Fruit fly (Drosophila melanogaster) whole organism, embryonic: ENCODE data around the gene CG43085.

ENCODE experiments used
- Adf1 ChIP-seq: fragments of 200-800 bp; sonication (Bioruptor generic); IDR thresholded peaks from 2 replicates; pipeline ENCODE4 v1.3.6; 2022; ENCODE audit warnings: missing biosample characterization, missing genetic modification characterization
- CG10959 ChIP-seq: fragments of 200-800 bp; sonication (Bioruptor generic); IDR thresholded peaks from 2 replicates; pipeline ENCODE4 v1.3.6; 2022; ENCODE audit warnings: missing biosample characterization, missing genetic modification characterization
- CG11695 ChIP-seq: fragments of 200-800 bp; sonication (Bioruptor generic); IDR thresholded peaks from 3 replicates; pipeline ENCODE4 v1.3.6; 2022; ENCODE audit warnings: missing biosample characterization, missing genetic modification characterization
- CG11723 ChIP-seq: fragments of 200-800 bp; sonication (Bioruptor generic); optimal IDR thresholded peaks from 2 replicates; lab custom pipeline; 2017; ENCODE audit warnings: missing biosample characterization, mild to moderate bottlenecking, missing genetic modification characterization
- CG12659 ChIP-seq: fragments of 200-800 bp; sonication (Bioruptor generic); optimal IDR thresholded peaks from 3 replicates; lab custom pipeline; 2017; ENCODE audit warnings: mild to moderate bottlenecking, missing biosample characterization, missing genetic modification reagents, missing genetic modification characterization
- CG13123 ChIP-seq: fragments of 200-800 bp; sonication (Bioruptor generic); optimal IDR thresholded peaks from 2 replicates; lab custom pipeline; 2016; ENCODE audit warnings: missing biosample characterization, missing genetic modification characterization
- CG13287 ChIP-seq: fragments of 200-800 bp; sonication (Bioruptor generic); IDR thresholded peaks from 2 replicates; pipeline ENCODE4 v1.3.6; 2022; ENCODE audit warnings: missing biosample characterization, missing genetic modification characterization; ENCODE audit not compliant: partially characterized antibody
- CG16779 ChIP-seq: fragments of 200-800 bp; sonication (Bioruptor generic); IDR thresholded peaks from 2 replicates; pipeline ENCODE4 v1.3.6; 2022; ENCODE audit warnings: missing biosample characterization, missing genetic modification characterization
- CG17829 ChIP-seq: fragments of 200-800 bp; optimal IDR thresholded peaks from 2 replicates; lab custom pipeline; 2019; ENCODE audit warnings: missing biosample characterization, mild to moderate bottlenecking, missing genetic modification characterization, moderate library complexity
- CG18619 ChIP-seq: fragments of 200-800 bp; sonication (Bioruptor generic); optimal IDR thresholded peaks from 3 replicates; lab custom pipeline; 2017; ENCODE audit warnings: missing biosample characterization, mild to moderate bottlenecking, missing genetic modification characterization
- CG2120 ChIP-seq: fragments of 200-800 bp; sonication (Bioruptor generic); optimal IDR thresholded peaks from 3 replicates; lab custom pipeline; 2016; ENCODE audit warnings: missing biosample characterization, missing genetic modification characterization
- CG31441 ChIP-seq: fragments of 200-800 bp; sonication (Bioruptor generic); IDR thresholded peaks from 2 replicates; pipeline ENCODE4 v1.3.6; 2022; ENCODE audit warnings: missing biosample characterization, missing genetic modification characterization
- CG32772 ChIP-seq: fragments of 200-800 bp; sonication (Bioruptor generic); IDR thresholded peaks from 2 replicates; pipeline ENCODE4 v1.3.6; 2022; ENCODE audit warnings: missing biosample characterization, missing genetic modification characterization
- CG33557 ChIP-seq: fragments of 200-800 bp; sonication (Bioruptor generic); optimal IDR thresholded peaks from 2 replicates; lab custom pipeline; 2019; ENCODE audit warnings: missing biosample characterization, mild to moderate bottlenecking, missing genetic modification characterization, moderate library complexity
- CG3838 ChIP-seq: fragments of 200-800 bp; sonication (Bioruptor generic); optimal IDR thresholded peaks from 3 replicates; lab custom pipeline; 2016; ENCODE audit warnings: missing biosample characterization, missing genetic modification characterization
- CG5953 ChIP-seq: fragments of 200-800 bp; sonication (Bioruptor generic); IDR thresholded peaks from 2 replicates; pipeline ENCODE4 v1.3.6; 2022; ENCODE audit warnings: missing biosample characterization, missing genetic modification characterization
- CG6654 ChIP-seq: fragments of 200-800 bp; sonication (Bioruptor generic); optimal IDR thresholded peaks from 2 replicates; lab custom pipeline; 2017; ENCODE audit warnings: missing biosample characterization, mild to moderate bottlenecking, missing genetic modification characterization
- CG7372 ChIP-seq: fragments of 200-800 bp; sonication (Bioruptor generic); IDR thresholded peaks from 2 replicates; pipeline ENCODE4 v1.3.6; 2022; ENCODE audit warnings: missing biosample characterization, missing genetic modification characterization
- CG7745 ChIP-seq: fragments of 200-800 bp; sonication (Bioruptor generic); optimal IDR thresholded peaks from 2 replicates; lab custom pipeline; 2018; ENCODE audit warnings: missing biosample characterization, mild to moderate bottlenecking, missing genetic modification characterization, moderate library complexity
- CG9727 ChIP-seq: fragments of 200-800 bp; sonication (Bioruptor generic); optimal IDR thresholded peaks from 3 replicates; lab custom pipeline; 2017; ENCODE audit warnings: missing biosample characterization, mild to moderate bottlenecking, missing genetic modification characterization
- CG9817 ChIP-seq: fragments of 200-800 bp; sonication (Bioruptor generic); optimal IDR thresholded peaks from 2 replicates; lab custom pipeline; 2018; ENCODE audit warnings: missing biosample characterization, mild to moderate bottlenecking, missing genetic modification characterization, moderate library complexity
- CG9932 ChIP-seq: fragments of 200-800 bp; sonication (Bioruptor generic); IDR thresholded peaks from 2 replicates; pipeline ENCODE4 v1.3.6; 2022; ENCODE audit warnings: missing biosample characterization, missing genetic modification characterization
- Hr3 ChIP-seq: fragments of 200-800 bp; sonication (Bioruptor generic); optimal IDR thresholded peaks from 3 replicates; lab custom pipeline; 2016; ENCODE audit warnings: missing biosample characterization, missing genetic modification characterization
- Meics ChIP-seq: fragments of 200-800 bp; sonication (Bioruptor generic); optimal IDR thresholded peaks from 2 replicates; lab custom pipeline; 2017; ENCODE audit warnings: missing biosample characterization, mild to moderate bottlenecking, missing genetic modification characterization
- NC2α ChIP-seq: fragments of 200-800 bp; sonication (Bioruptor generic); optimal IDR thresholded peaks from 2 replicates; lab custom pipeline; 2016; ENCODE audit warnings: missing biosample characterization, missing genetic modification characterization
- NK7.1 ChIP-seq: fragments of 200-800 bp; sonication (Bioruptor generic); optimal IDR thresholded peaks from 3 replicates; lab custom pipeline; 2016; ENCODE audit warnings: missing biosample characterization, missing genetic modification characterization
- Ravus ChIP-seq: fragments of 200-800 bp; sonication (Bioruptor generic); IDR thresholded peaks from 2 replicates; pipeline ENCODE4 v1.3.6; 2022; ENCODE audit warnings: missing biosample characterization, missing genetic modification characterization
- Side ChIP-seq: fragments of 200-800 bp; sonication (Bioruptor generic); optimal IDR thresholded peaks from 2 replicates; lab custom pipeline; 2016; ENCODE audit warnings: missing biosample characterization, missing genetic modification characterization
- ase ChIP-seq: fragments of 200-800 bp; sonication (Bioruptor generic); IDR thresholded peaks from 3 replicates; pipeline ENCODE4 v1.3.6; 2022; ENCODE audit warnings: missing biosample characterization, missing genetic modification characterization
- ash1 ChIP-seq: fragments of 200-800 bp; sonication (Bioruptor generic); optimal IDR thresholded peaks from 2 replicates; lab custom pipeline; 2018; ENCODE audit warnings: missing biosample characterization, mild to moderate bottlenecking, missing genetic modification characterization
- az2 ChIP-seq: fragments of 200-800 bp; sonication (Bioruptor generic); optimal IDR thresholded peaks from 3 replicates; lab custom pipeline; 2016; ENCODE audit warnings: missing biosample characterization, missing genetic modification characterization
- bbx ChIP-seq: fragments of 200-800 bp; sonication (Bioruptor generic); IDR thresholded peaks from 2 replicates; pipeline ENCODE4 v1.3.6; 2022; ENCODE audit warnings: missing biosample characterization, missing genetic modification characterization; ENCODE audit not compliant: partially characterized antibody
- bigmax ChIP-seq: fragments of 200-800 bp; sonication (Bioruptor generic); optimal IDR thresholded peaks from 2 replicates; lab custom pipeline; 2018; ENCODE audit warnings: missing biosample characterization, mild to moderate bottlenecking, missing genetic modification characterization
- bowl ChIP-seq: fragments of 200-800 bp; sonication (Bioruptor generic); IDR thresholded peaks from 2 replicates; pipeline ENCODE4 v1.3.6; 2022; ENCODE audit warnings: missing biosample characterization, missing genetic modification characterization
- eve ChIP-seq, 2 experiments: fragments of >200 bp; optimal IDR thresholded peaks; 2 replicates each; lab custom pipeline; 2017; ENCODE audit warnings: missing biosample characterization in 2 of 2, missing genetic modification characterization in 2 of 2
- gcm2 ChIP-seq: fragments of 200-800 bp; sonication (Bioruptor generic); optimal IDR thresholded peaks from 2 replicates; lab custom pipeline; 2016; ENCODE audit warnings: missing biosample characterization, missing genetic modification characterization
- grau ChIP-seq: fragments of 200-800 bp; optimal IDR thresholded peaks from 3 replicates; lab custom pipeline; 2019; ENCODE audit warnings: missing biosample characterization, mild to moderate bottlenecking, missing genetic modification characterization, moderate library complexity
- hbn ChIP-seq: fragments of 200-800 bp; sonication (Bioruptor generic); IDR thresholded peaks from 2 replicates; pipeline ENCODE4 v1.3.6; 2022; ENCODE audit warnings: missing biosample characterization, missing genetic modification characterization; ENCODE audit not compliant: partially characterized antibody
- ken ChIP-seq: fragments of 200-800 bp; sonication (Bioruptor generic); IDR thresholded peaks from 3 replicates; pipeline ENCODE4 v1.3.6; 2022; ENCODE audit warnings: missing biosample characterization, missing genetic modification characterization
- mld ChIP-seq: fragments of 200-800 bp; sonication (Bioruptor generic); IDR thresholded peaks from 3 replicates; pipeline ENCODE4 v1.3.6; 2022; ENCODE audit warnings: missing biosample characterization, missing genetic modification characterization; ENCODE audit not compliant: partially characterized antibody
- nom ChIP-seq: fragments of 200-800 bp; sonication (Bioruptor generic); optimal IDR thresholded peaks from 2 replicates; lab custom pipeline; 2017; ENCODE audit warnings: missing biosample characterization, missing genetic modification characterization, mild to moderate bottlenecking, moderate library complexity, missing genetic modification reagents
- org-1 ChIP-seq: fragments of 200-800 bp; sonication (Bioruptor generic); optimal IDR thresholded peaks from 2 replicates; lab custom pipeline; 2017; ENCODE audit warnings: missing biosample characterization, missing genetic modification characterization
- pan ChIP-seq, 4 experiments: fragments of >200 bp in 3 of 4; fragments of 200-800 bp in 1 of 4; sonication (Bioruptor generic) in 1 of 4; optimal IDR thresholded peaks in 3 of 4; IDR thresholded peaks in 1 of 4; 2 replicates each; pipeline versions ENCODE4 v1.3.6 to Lab custom; 2017 to 2022; ENCODE audit warnings: missing biosample characterization in 2 of 4, missing genetic modification characterization in 2 of 4, mixed read lengths in 1 of 4
- scrt ChIP-seq: fragments of 200-800 bp; sonication (Bioruptor generic); optimal IDR thresholded peaks from 2 replicates; lab custom pipeline; 2018; ENCODE audit warnings: missing biosample characterization, mild to moderate bottlenecking, missing genetic modification characterization, moderate library complexity
- sd ChIP-seq: fragments of 200-800 bp; sonication (Bioruptor generic); optimal IDR thresholded peaks from 3 replicates; lab custom pipeline; 2018; ENCODE audit warnings: missing biosample characterization, mild to moderate bottlenecking, missing genetic modification characterization, moderate library complexity
- sima ChIP-seq: fragments of 200-800 bp; sonication (Bioruptor generic); optimal IDR thresholded peaks from 2 replicates; lab custom pipeline; 2016; ENCODE audit warnings: missing biosample characterization, missing genetic modification characterization
- slou ChIP-seq: fragments of 200-800 bp; sonication (Bioruptor generic); optimal IDR thresholded peaks from 3 replicates; lab custom pipeline; 2016; ENCODE audit warnings: missing biosample characterization, missing genetic modification characterization
- so ChIP-seq: fragments of 200-800 bp; sonication (Bioruptor generic); IDR thresholded peaks from 3 replicates; pipeline ENCODE4 v1.3.6; 2022; ENCODE audit warnings: missing biosample characterization, missing genetic modification characterization
- tio ChIP-seq: fragments of 200-800 bp; sonication (Bioruptor generic); optimal IDR thresholded peaks from 2 replicates; lab custom pipeline; 2017; ENCODE audit warnings: missing biosample characterization, missing genetic modification characterization, inconsistent platforms
- tx ChIP-seq: fragments of 200-800 bp; sonication (Bioruptor generic); optimal IDR thresholded peaks from 2 replicates; lab custom pipeline; 2016; ENCODE audit warnings: missing biosample characterization, missing genetic modification characterization
- wdn ChIP-seq: fragments of 200-800 bp; sonication (Bioruptor generic); IDR thresholded peaks from 2 replicates; pipeline ENCODE4 v1.3.6; 2022; ENCODE audit warnings: missing biosample characterization, missing genetic modification characterization
- zfh2 ChIP-seq: fragments of 200-800 bp; sonication (Bioruptor generic); optimal IDR thresholded peaks from 2 replicates; lab custom pipeline; 2016; ENCODE audit warnings: missing biosample characterization, missing genetic modification characterization

CG43085 gene

dm6 chr3L:17659268-17659589, 12.7 kb upstream of the CG43085 start (continued):
- TF ChIP-seq CG9932 (GFP tag; lab: Robert Waterston, UW), result peak; percentile 49
- TF ChIP-seq Hr3 (GFP tag; lab: Kevin White, UChicago), result no peak
- TF ChIP-seq CG13287 (GFP tag; lab: Robert Waterston, UW), result no peak
- TF ChIP-seq sd, result peak; percentile 55
- TF ChIP-seq eve (GFP tag; optimal IDR thresholded peaks at IDR 0.05; lab: Kevin White, UChicago), result peak in 1 of 2 experiments; percentile 29
- TF ChIP-seq Adf1, result peak; percentile 38; the same call in 1 of the 2 replicates
- no peak for TF ChIP-seq CG33557 (GFP tag; lab: Kevin White, UChicago)
- no peak for TF ChIP-seq pan (optimal IDR thresholded peaks at IDR 0.05; lab: Kevin White, UChicago)
- no peak for TF ChIP-seq pan (GFP tag; optimal IDR thresholded peaks at IDR 0.05 in 1 of 2, IDR thresholded peaks at IDR 0.05 in 1 of 2)
- TF ChIP-seq tio (GFP tag; lab: Kevin White, UChicago), result no peak
- TF ChIP-seq CG16779 (GFP tag; lab: Robert Waterston, UW), result no peak
- TF ChIP-seq az2 (GFP tag; lab: Kevin White, UChicago), result no peak
- TF ChIP-seq Ravus (GFP tag; lab: Robert Waterston, UW), result no peak
- TF ChIP-seq CG31441, result no peak
- TF ChIP-seq wdn (GFP tag; lab: Robert Waterston, UW), result no peak
- no peak for TF ChIP-seq tx (GFP tag; lab: Kevin White, UChicago)
- TF ChIP-seq Meics (GFP tag; lab: Kevin White, UChicago), result peak; percentile 63
- TF ChIP-seq bigmax (GFP tag; lab: Kevin White, UChicago), result no peak
- peak; percentile 58 for TF ChIP-seq CG2120
- no peak for TF ChIP-seq sima (GFP tag; lab: Kevin White, UChicago)
- peak; percentile 77 for TF ChIP-seq ash1 (GFP tag; lab: Kevin White, UChicago)
- no peak for TF ChIP-seq CG5953 (GFP tag; lab: Robert Waterston, UW)
- TF ChIP-seq CG17829 (tag; lab: Kevin White, UChicago), result no peak
- TF ChIP-seq CG9727 (GFP tag; lab: Kevin White, UChicago), result no peak
- no peak for TF ChIP-seq mld (GFP tag; lab: Robert Waterston, UW)
- no peak for TF ChIP-seq CG11723 (GFP tag; lab: Kevin White, UChicago)
- no peak for TF ChIP-seq NK7.1
- TF ChIP-seq hbn, result no peak
- no peak for TF ChIP-seq ase (GFP tag; lab: Robert Waterston, UW)
- peak; percentile 36 for TF ChIP-seq Side
- peak; percentile 20 for TF ChIP-seq CG18619
- no peak for TF ChIP-seq CG10959 (GFP tag; lab: Robert Waterston, UW)
- TF ChIP-seq CG13123 (GFP tag; lab: Kevin White, UChicago), result no peak
- TF ChIP-seq bbx (GFP tag; lab: Robert Waterston, UW), result no peak
- peak; percentile 11 for TF ChIP-seq org-1
- no peak for TF ChIP-seq slou (GFP tag; lab: Kevin White, UChicago)
- TF ChIP-seq gcm2 (GFP tag; lab: Kevin White, UChicago), result no peak
- no peak for TF ChIP-seq zfh2
- peak; percentile 37 for TF ChIP-seq scrt (GFP tag; lab: Kevin White, UChicago)
- TF ChIP-seq CG32772, result no peak
- TF ChIP-seq CG11695 (GFP tag; lab: Robert Waterston, UW), result 0 out of 3 replicates have a peak, but pooled peaks have one; percentile 23
- no peak for TF ChIP-seq bowl (GFP tag; lab: Robert Waterston, UW)
- no peak for TF ChIP-seq CG3838 (GFP tag; lab: Kevin White, UChicago)
- TF ChIP-seq CG6654 (GFP tag; lab: Kevin White, UChicago), result no peak
- no peak for TF ChIP-seq CG12659 (GFP tag; lab: Kevin White, UChicago)
- TF ChIP-seq so, result peak; percentile 63; the same call in 1 of the 3 replicates
- no peak for TF ChIP-seq ken (GFP tag; lab: Robert Waterston, UW)
- TF ChIP-seq CG9817 (tag; lab: Kevin White, UChicago), result no peak
- TF ChIP-seq nom (GFP tag; lab: Kevin White, UChicago), result no peak
- TF ChIP-seq CG7745 (tag; lab: Kevin White, UChicago), result no peak
- no peak for TF ChIP-seq grau (tag; lab: Kevin White, UChicago)
- TF ChIP-seq NC2α (GFP tag; lab: Kevin White, UChicago), result no peak
- TF ChIP-seq CG7372, result no peak
